Worm (Caenorhabditis elegans) whole organism, mixed stage, embryonic: ENCODE measurements around the gene W02A2.5.

Experiments
- blmp-1 ChIP-seq: fragments of 150-350 bp; optimal IDR thresholded peaks from 2 replicates; lab custom pipeline; 2014; ENCODE audit warnings: missing biosample characterization, missing genetic modification characterization
- ceh-39 ChIP-seq: fragments of 150-350 bp; optimal IDR thresholded peaks from 2 replicates; lab custom pipeline; 2014; ENCODE audit warnings: missing biosample characterization, missing genetic modification characterization
- ceh-43 ChIP-seq: fragments of 200-800 bp; sonication (Bioruptor generic); optimal IDR thresholded peaks from 2 replicates; lab custom pipeline; 2018; ENCODE audit warnings: mild to moderate bottlenecking, missing genetic modification characterization, moderate library complexity, missing compliant biosample characterization
- ceh-83 ChIP-seq: fragments of 200-800 bp; sonication (Bioruptor generic); optimal IDR thresholded peaks from 2 replicates; lab custom pipeline; 2018; ENCODE audit warnings: mild to moderate bottlenecking, missing genetic modification characterization, missing compliant biosample characterization
- ces-1 ChIP-seq: fragments of 150-350 bp; optimal IDR thresholded peaks from 2 replicates; lab custom pipeline; 2014; ENCODE audit warnings: missing biosample characterization, missing genetic modification reagents, missing genetic modification characterization
- cnd-1 ChIP-seq: fragments of 200-800 bp; sonication (Bioruptor generic); optimal IDR thresholded peaks from 2 replicates; lab custom pipeline; 2018; ENCODE audit warnings: mild to moderate bottlenecking, missing genetic modification characterization, missing compliant biosample characterization
- drap-1 ChIP-seq: fragments of 200-800 bp; sonication (Bioruptor generic); optimal IDR thresholded peaks from 3 replicates; lab custom pipeline; 2018; ENCODE audit warnings: mild to moderate bottlenecking, missing genetic modification characterization, missing compliant biosample characterization
- elt-1 ChIP-seq: sonication (generic microtip); optimal IDR thresholded peaks from 2 replicates; lab custom pipeline; 2017; ENCODE audit warnings: missing genetic modification characterization, mild to moderate bottlenecking, missing compliant biosample characterization, antibody characterized with exemption, moderate library complexity, borderline replicate concordance; ENCODE audit not compliant: insufficient read depth
- elt-3 ChIP-seq: fragments of 150-350 bp; optimal IDR thresholded peaks from 2 replicates; lab custom pipeline; 2014; ENCODE audit warnings: missing biosample characterization, missing genetic modification characterization
- flh-1 ChIP-seq: fragments of 200-800 bp; sonication (Bioruptor generic); optimal IDR thresholded peaks from 2 replicates; lab custom pipeline; 2018; ENCODE audit warnings: mild to moderate bottlenecking, missing genetic modification characterization, moderate library complexity, missing compliant biosample characterization
- ham-2 ChIP-seq: fragments of 200-800 bp; sonication (Bioruptor generic); optimal IDR thresholded peaks from 2 replicates; lab custom pipeline; 2018; ENCODE audit warnings: mild to moderate bottlenecking, missing genetic modification characterization, missing compliant biosample characterization
- hlh-1 ChIP-seq: fragments of 150-350 bp; optimal IDR thresholded peaks from 2 replicates; lab custom pipeline; 2014; ENCODE audit warnings: missing biosample characterization, missing genetic modification reagents, missing genetic modification characterization
- lsy-2 ChIP-seq: fragments of 150-350 bp; optimal IDR thresholded peaks from 2 replicates; lab custom pipeline; 2014; ENCODE audit warnings: missing biosample characterization, missing genetic modification characterization
- mab-5 ChIP-seq: fragments of 150-350 bp; optimal IDR thresholded peaks from 2 replicates; lab custom pipeline; 2014; ENCODE audit warnings: missing biosample characterization, missing genetic modification characterization
- mls-2 ChIP-seq: sonication (generic microtip); optimal IDR thresholded peaks from 2 replicates; lab custom pipeline; 2016; ENCODE audit warnings: mild to moderate bottlenecking, missing genetic modification characterization, moderate library complexity, missing compliant biosample characterization
- nhr-12 ChIP-seq: fragments of 150-350 bp; optimal IDR thresholded peaks from 2 replicates; lab custom pipeline; 2014; ENCODE audit warnings: missing biosample characterization, missing genetic modification characterization
- nhr-2 ChIP-seq: fragments of 150-350 bp; optimal IDR thresholded peaks from 2 replicates; lab custom pipeline; 2014; ENCODE audit warnings: missing biosample characterization, missing genetic modification characterization
- nhr-237 ChIP-seq: fragments of 150-350 bp; optimal IDR thresholded peaks from 2 replicates; lab custom pipeline; 2014; ENCODE audit warnings: missing biosample characterization, missing genetic modification characterization
- nhr-28 ChIP-seq: fragments of 150-350 bp; optimal IDR thresholded peaks from 2 replicates; lab custom pipeline; 2014; ENCODE audit warnings: missing biosample characterization, missing genetic modification characterization
- nhr-76 ChIP-seq: sonication (generic microtip); optimal IDR thresholded peaks from 2 replicates; lab custom pipeline; 2017; ENCODE audit warnings: missing biosample characterization, missing genetic modification characterization
- pha-4 ChIP-seq: fragments of 150-350 bp; optimal IDR thresholded peaks from 2 replicates; lab custom pipeline; 2018; ENCODE audit warnings: missing biosample characterization, missing genetic modification reagents, missing genetic modification characterization
- sem-2 ChIP-seq: fragments of 200-800 bp; sonication (Bioruptor generic); optimal IDR thresholded peaks from 2 replicates; lab custom pipeline; 2018; ENCODE audit warnings: mild to moderate bottlenecking, missing genetic modification characterization, missing compliant biosample characterization
- snpc-4 ChIP-seq: fragments of 150-350 bp; optimal IDR thresholded peaks from 2 replicates; lab custom pipeline; 2014; ENCODE audit warnings: missing biosample characterization, missing genetic modification characterization
- sptf-1 ChIP-seq: sonication (generic microtip); optimal IDR thresholded peaks from 2 replicates; lab custom pipeline; 2017; ENCODE audit warnings: mild to moderate bottlenecking, missing genetic modification characterization, moderate library complexity, missing compliant biosample characterization
- tbx-8 ChIP-seq: fragments of 200-800 bp; sonication (Bioruptor generic); optimal IDR thresholded peaks from 2 replicates; lab custom pipeline; 2018; ENCODE audit warnings: mild to moderate bottlenecking, missing genetic modification characterization, moderate library complexity, missing compliant biosample characterization
- unc-120 ChIP-seq: sonication (generic microtip); optimal IDR thresholded peaks from 2 replicates; lab custom pipeline; 2017; ENCODE audit warnings: missing genetic modification characterization, missing compliant biosample characterization; ENCODE audit not compliant: poor library complexity, severe bottlenecking
- unc-39 ChIP-seq: fragments of 150-350 bp; optimal IDR thresholded peaks from 2 replicates; lab custom pipeline; 2014; ENCODE audit warnings: missing biosample characterization, missing genetic modification characterization
- unc-62 ChIP-seq: fragments of 150-350 bp; optimal IDR thresholded peaks from 2 replicates; lab custom pipeline; 2014; ENCODE audit warnings: missing biosample characterization, missing genetic modification reagents, missing genetic modification characterization
- zip-8 ChIP-seq: fragments of 150-350 bp; optimal IDR thresholded peaks from 2 replicates; lab custom pipeline; 2014; ENCODE audit warnings: missing biosample characterization, missing genetic modification characterization
- ztf-11 ChIP-seq: fragments of 150-350 bp; optimal IDR thresholded peaks from 2 replicates; lab custom pipeline; 2014; ENCODE audit warnings: missing biosample characterization, missing genetic modification characterization

Gene W02A2.5

ce11 chrIV:13346078-13346477 is 3.4 kb downstream of the W02A2.5 start:
- no peak for TF ChIP-seq elt-1 (tag; lab: Kevin White, UChicago)
- no peak for TF ChIP-seq nhr-28 (tag; lab: Kevin White, UChicago)
- no peak for TF ChIP-seq lsy-2 (tag; lab: Kevin White, UChicago)
- no peak for TF ChIP-seq mls-2
- TF ChIP-seq unc-39 (tag; lab: Kevin White, UChicago), result no peak
- no peak for TF ChIP-seq ceh-43 (GFP tag; lab: Kevin White, UChicago)
- no peak for TF ChIP-seq ceh-83 (GFP tag; lab: Kevin White, UChicago)
- no peak for TF ChIP-seq cnd-1 (tag; lab: Kevin White, UChicago)
- TF ChIP-seq pha-4 (tag; lab: Kevin White, UChicago), result no peak

ce11 chrIV:13347232-13347715 is 4.6 kb downstream of the W02A2.5 start, which contains the start of gene W02A2.9:
W02A2.9 (plus strand) TSS chrIV:13347665.
- TF ChIP-seq nhr-76 (tag; lab: Kevin White, UChicago), result no peak
- no peak for TF ChIP-seq lsy-2 (tag; lab: Kevin White, UChicago)
- no peak for TF ChIP-seq hlh-1

- TF ChIP-seq nhr-237 (tag; lab: Kevin White, UChicago) (no peak), unc-62 (GFP tag; lab: Kevin White, UChicago) (no peak), sem-2 (GFP tag; lab: Kevin White, UChicago) (no peak), zip-8 (tag; lab: Kevin White, UChicago) (no peak), sptf-1 (no peak), unc-120 (tag; lab: Kevin White, UChicago) (no peak), nhr-2 (tag; lab: Kevin White, UChicago) (no peak), drap-1 (no peak), snpc-4 (tag; lab: Kevin White, UChicago) (no peak), ceh-39 (tag; lab: Kevin White, UChicago) (no peak), elt-1 (tag; lab: Kevin White, UChicago) (no peak), mab-5 (tag; lab: Kevin White, UChicago) (no peak), nhr-28 (tag; lab: Kevin White, UChicago) (no peak), hlh-1 (no peak), nhr-12 (no peak), tbx-8 (no peak), ceh-43 (GFP tag; lab: Kevin White, UChicago) (no peak), flh-1 (GFP tag; lab: Kevin White, UChicago) (no peak)
- TF ChIP-seq, all 35 proteins: peak for 0
These were observed 5.9 kb downstream of the W02A2.5 start, which contains the start of gene W02A2.12 for ce11 chrIV:13348592-13348991. W02A2.12 (minus strand) TSS chrIV:13348831.

ce11 chrIV:13353143-13353773 is 10.6 kb downstream of the W02A2.5 start, which contains the start of the genes rec-8 and mex-5:
rec-8 (minus strand) TSS chrIV:13353193.
mex-5 (plus strand) TSS chrIV:13353723.
- TF ChIP-seq lsy-2 (tag; lab: Kevin White, UChicago) (peak; percentile 74), elt-3 (tag; lab: Kevin White, UChicago) (no peak)

ce11 chrIV:13354044-13354443 is 11.4 kb downstream of the W02A2.5 start:
- TF ChIP-seq ceh-39 (tag; lab: Kevin White, UChicago) (no peak), blmp-1 (tag; lab: Kevin White, UChicago) (no peak), tbx-8 (no peak), ham-2 (GFP tag; lab: Kevin White, UChicago) (no peak), zip-8 (tag; lab: Kevin White, UChicago) (no peak), ces-1 (no peak), sem-2 (GFP tag; lab: Kevin White, UChicago) (no peak), ztf-11 (tag; lab: Kevin White, UChicago) (no peak), snpc-4 (tag; lab: Kevin White, UChicago) (no peak), nhr-12 (no peak), nhr-237 (tag; lab: Kevin White, UChicago) (no peak), ceh-43 (GFP tag; lab: Kevin White, UChicago) (no peak), unc-62 (GFP tag; lab: Kevin White, UChicago) (no peak)
